Fruit fly (Drosophila melanogaster): ENCODE results near the gene fz.
A peak's percentile ranks its signal among the peaks of the same experiment; 100 is the strongest.

fz gene

dm6 chr3L:14274088-14275058 lies at the start of gene fz:
fz (plus strand) TSS chr3L:14274343.
- TF ChIP-seq CG5204 (GFP tag; optimal IDR thresholded peaks at IDR 0.05) (no peak), pad (GFP tag; optimal IDR thresholded peaks at IDR 0.05) (peak; percentile 90)

DNA sequence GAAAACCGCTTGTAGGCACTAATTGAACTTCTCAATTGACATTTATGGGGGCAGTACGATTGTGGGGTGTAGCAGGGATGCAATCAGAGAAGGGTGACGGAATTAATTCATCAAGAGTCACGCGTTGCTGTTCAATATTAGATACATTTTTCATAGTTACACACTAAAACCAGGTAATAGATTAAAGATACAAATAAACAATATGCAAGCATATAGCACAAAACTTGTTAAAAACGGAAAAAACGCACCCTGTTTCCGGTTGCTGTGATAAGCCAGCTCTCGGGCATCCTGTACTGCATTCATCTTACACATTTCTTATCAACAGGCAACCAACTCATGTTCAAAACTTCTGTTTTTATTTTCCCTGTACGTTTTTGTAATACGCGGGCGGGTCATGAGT lies 45.1 kb upstream of the fz start:
- TF ChIP-seq cnc (optimal IDR thresholded peaks at IDR 0.05) (no peak), CG33017 (tag; optimal IDR thresholded peaks at IDR 0.05) (no peak), tj (GFP tag; optimal IDR thresholded peaks at IDR 0.05) (no peak), CG7101 (tag; optimal IDR thresholded peaks at IDR 0.05) (no peak), CG7045 (GFP tag; optimal IDR thresholded peaks at IDR 0.05) (no peak), Hr96 (GFP tag; optimal IDR thresholded peaks at IDR 0.05) (no peak), CG12768 (GFP tag; optimal IDR thresholded peaks at IDR 0.05) (no peak), CG14711 (tag; optimal IDR thresholded peaks at IDR 0.05) (no peak), CG1620 (GFP tag; optimal IDR thresholded peaks at IDR 0.05) (no peak), Clk (GFP tag; optimal IDR thresholded peaks at IDR 0.05) (no peak), kay (GFP tag; ENCODE audit: borderline replicate concordance) (no peak), pad (GFP tag; optimal IDR thresholded peaks at IDR 0.05) (no peak)

DNA sequence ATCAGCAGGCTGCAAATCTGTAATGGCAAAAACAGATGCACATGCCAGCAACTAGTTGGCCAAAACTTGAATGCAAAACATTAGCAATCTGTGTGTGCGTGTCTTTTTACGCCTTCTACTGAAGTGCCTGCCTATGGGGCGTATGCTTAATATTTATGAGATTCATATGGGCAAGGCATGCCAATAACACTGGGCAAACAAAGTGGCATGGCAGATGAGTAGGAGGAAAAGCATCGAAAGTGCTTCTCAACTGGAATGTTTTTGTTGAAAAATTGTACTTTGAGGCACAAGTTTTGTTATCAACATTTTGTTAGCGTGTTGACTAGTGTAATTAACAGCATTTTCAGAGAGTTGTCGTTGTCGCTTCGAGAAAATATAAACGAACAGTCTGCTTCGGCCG lies 44.7 kb upstream of the fz start:
- TF ChIP-seq CG14711 (tag; optimal IDR thresholded peaks at IDR 0.05) (no peak), bab1 (GFP tag; optimal IDR thresholded peaks at IDR 0.05) (no peak), Mnt (GFP tag; optimal IDR thresholded peaks at IDR 0.05) (no peak), cic (GFP tag; optimal IDR thresholded peaks at IDR 0.05) (no peak), Hr96 (GFP tag; optimal IDR thresholded peaks at IDR 0.05) (no peak), CG12768 (GFP tag; optimal IDR thresholded peaks at IDR 0.05) (no peak), cnc (optimal IDR thresholded peaks at IDR 0.05) (no peak), CG33017 (tag; optimal IDR thresholded peaks at IDR 0.05) (no peak), Crg-1 (GFP tag; optimal IDR thresholded peaks at IDR 0.05) (no peak), kay (GFP tag; ENCODE audit: borderline replicate concordance) (no peak), ovo (GFP tag; optimal IDR thresholded peaks at IDR 0.05) (no peak)

DNA sequence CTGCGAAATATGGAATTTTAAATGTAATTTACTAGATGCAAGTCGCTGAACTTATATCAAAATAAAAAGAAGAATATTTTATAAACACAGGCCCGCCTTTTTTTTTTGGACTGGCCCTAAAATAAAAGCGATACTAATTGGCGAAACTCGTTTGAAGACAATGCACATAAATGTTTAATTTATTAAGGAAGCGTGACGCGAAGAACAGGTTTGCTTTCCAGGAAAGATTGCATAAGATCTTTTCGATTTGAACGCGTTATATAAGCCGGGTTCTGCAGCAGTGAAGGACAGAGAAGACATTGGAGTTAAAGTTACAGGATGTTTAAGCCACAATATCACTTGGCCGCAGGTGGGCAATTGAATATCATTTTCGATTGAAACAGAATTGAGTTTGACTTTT lies 41.0 kb upstream of the fz start, which contains the start of gene CG7924:
CG7924 (plus strand) TSS at position 301 of the 400 bp plus-strand sequence.
- TF ChIP-seq bab1 (GFP tag; optimal IDR thresholded peaks at IDR 0.05) (no peak), kay (GFP tag; ENCODE audit: borderline replicate concordance) (peak; percentile 79)

DNA sequence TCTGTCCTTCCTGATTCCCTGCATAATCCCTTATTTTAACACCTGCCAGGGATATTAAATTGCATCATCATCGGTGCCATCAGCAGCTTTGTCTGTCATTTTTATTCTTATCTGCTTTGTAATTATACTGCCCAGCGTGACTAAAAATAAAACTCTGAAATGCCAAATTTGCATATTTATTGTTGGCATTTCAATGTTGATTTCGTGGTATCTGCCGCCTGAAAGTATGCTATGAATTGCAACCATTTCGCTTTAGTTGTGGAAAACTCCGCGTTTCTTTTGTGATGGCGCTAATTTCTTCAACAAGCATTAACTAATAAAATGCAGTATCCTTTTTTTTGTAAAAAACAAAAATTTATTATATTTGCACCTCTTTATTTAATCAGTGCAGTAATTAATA lies 38.3 kb upstream of the fz start, which contains the start of gene CG34244:
CG34244 (minus strand) TSS at position 122 of the 400 bp plus-strand sequence.
- TF ChIP-seq Hr96 (GFP tag; optimal IDR thresholded peaks at IDR 0.05) (no peak), tj (GFP tag; optimal IDR thresholded peaks at IDR 0.05) (peak; percentile 71), cic (GFP tag; optimal IDR thresholded peaks at IDR 0.05) (no peak), CG11617 (GFP tag; optimal IDR thresholded peaks at IDR 0.05) (no peak), bab1 (GFP tag; optimal IDR thresholded peaks at IDR 0.05) (peak; percentile 5)

DNA sequence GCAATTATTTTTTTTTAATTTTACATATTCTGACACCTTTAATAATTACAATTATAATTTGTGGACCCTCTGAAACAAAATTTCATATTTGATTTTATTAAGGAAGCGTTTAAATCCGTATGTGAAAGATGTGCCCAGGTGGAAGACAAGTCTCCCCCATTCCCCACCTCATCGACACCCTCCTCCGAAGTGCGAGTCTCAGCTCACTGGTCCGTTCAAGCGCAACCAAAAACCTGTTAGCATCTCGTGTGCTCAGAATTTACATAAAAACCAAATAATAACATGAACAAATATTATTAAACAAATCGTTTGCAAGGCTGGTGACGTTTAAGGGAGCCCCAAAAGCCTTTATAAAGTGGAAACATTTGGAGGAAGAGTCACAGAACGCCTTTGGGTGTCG lies 37.8 kb upstream of the fz start, which contains the start of gene CG7906:
CG7906 (plus strand) TSS at position 301 of the 400 bp plus-strand sequence.
- TF ChIP-seq CG7045 (GFP tag; optimal IDR thresholded peaks at IDR 0.05) (no peak), CG5204 (GFP tag; optimal IDR thresholded peaks at IDR 0.05) (no peak), Mnt (GFP tag; optimal IDR thresholded peaks at IDR 0.05) (no peak), CG11617 (GFP tag; optimal IDR thresholded peaks at IDR 0.05) (no peak), Crg-1 (GFP tag; optimal IDR thresholded peaks at IDR 0.05) (no peak)

dm6 chr3L:14239325-14239724 lies 34.8 kb upstream of the fz start:
- TF ChIP-seq CG33017 (tag; optimal IDR thresholded peaks at IDR 0.05) (no peak), CG7045 (GFP tag; optimal IDR thresholded peaks at IDR 0.05) (no peak), CG1620 (GFP tag; optimal IDR thresholded peaks at IDR 0.05) (no peak), bab1 (GFP tag; optimal IDR thresholded peaks at IDR 0.05) (no peak), ovo (GFP tag; optimal IDR thresholded peaks at IDR 0.05) (no peak), toe (GFP tag; optimal IDR thresholded peaks at IDR 0.05) (no peak)

dm6 chr3L:14241065-14241464 lies 33.1 kb upstream of the fz start:
- TF ChIP-seq Crg-1 (GFP tag; optimal IDR thresholded peaks at IDR 0.05) (no peak), CG33017 (tag; optimal IDR thresholded peaks at IDR 0.05) (no peak), CG14711 (tag; optimal IDR thresholded peaks at IDR 0.05) (no peak), CG7045 (GFP tag; optimal IDR thresholded peaks at IDR 0.05) (no peak), CG11617 (GFP tag; optimal IDR thresholded peaks at IDR 0.05) (no peak), Clk (GFP tag; optimal IDR thresholded peaks at IDR 0.05) (no peak), pad (GFP tag; optimal IDR thresholded peaks at IDR 0.05) (no peak), ovo (GFP tag; optimal IDR thresholded peaks at IDR 0.05) (no peak), Mnt (GFP tag; optimal IDR thresholded peaks at IDR 0.05) (no peak), tj (GFP tag; optimal IDR thresholded peaks at IDR 0.05) (no peak), Hr96 (GFP tag; optimal IDR thresholded peaks at IDR 0.05) (no peak), toe (GFP tag; optimal IDR thresholded peaks at IDR 0.05) (no peak), CG5204 (GFP tag; optimal IDR thresholded peaks at IDR 0.05) (no peak), CG12768 (GFP tag; optimal IDR thresholded peaks at IDR 0.05) (no peak), bab1 (GFP tag; optimal IDR thresholded peaks at IDR 0.05) (no peak), CG7101 (tag; optimal IDR thresholded peaks at IDR 0.05) (no peak), kay (GFP tag; ENCODE audit: borderline replicate concordance) (no peak), cic (GFP tag; optimal IDR thresholded peaks at IDR 0.05) (no peak), CG1620 (GFP tag; optimal IDR thresholded peaks at IDR 0.05) (no peak)

Measured in whole organism, adult.